Worm (Caenorhabditis elegans) whole organism, early embryonic: ENCODE results near the gene Y51B9A.7.

Experiments
- B0310.2 ChIP-seq: sonication (generic microtip); optimal IDR thresholded peaks from 2 replicates; lab custom pipeline; 2016; ENCODE audit warnings: mild to moderate bottlenecking, missing genetic modification characterization, missing compliant biosample characterization
- F13C5.2 ChIP-seq: sonication (generic microtip); optimal IDR thresholded peaks from 2 replicates; lab custom pipeline; 2017; ENCODE audit warnings: mild to moderate bottlenecking, missing genetic modification characterization, inconsistent platforms, missing compliant biosample characterization
- aly-1 ChIP-seq: sonication (generic microtip); optimal IDR thresholded peaks from 2 replicates; lab custom pipeline; 2016; ENCODE audit warnings: missing genetic modification characterization, missing compliant biosample characterization
- ama-1 ChIP-seq: fragments of 150-350 bp; optimal IDR thresholded peaks from 2 replicates; lab custom pipeline; 2014
- ceh-13 ChIP-seq: fragments of 200-800 bp; sonication (Bioruptor generic); optimal IDR thresholded peaks from 2 replicates; lab custom pipeline; 2018; ENCODE audit warnings: mild to moderate bottlenecking, missing genetic modification characterization, missing compliant biosample characterization
- flt-1 ChIP-seq: fragments of 200-800 bp; sonication (Bioruptor generic); IDR thresholded peaks from 2 replicates; pipeline ENCODE4 v1.3.6; 2022; ENCODE audit warnings: missing genetic modification characterization, missing compliant biosample characterization
- hmbx-1 ChIP-seq: sonication (generic microtip); optimal IDR thresholded peaks from 2 replicates; lab custom pipeline; 2016; ENCODE audit warnings: mild to moderate bottlenecking, missing genetic modification characterization, missing compliant biosample characterization
- hnd-1 ChIP-seq: sonication (generic microtip); optimal IDR thresholded peaks from 2 replicates; lab custom pipeline; 2016; ENCODE audit warnings: missing genetic modification characterization, missing compliant biosample characterization
- scrt-1 ChIP-seq: fragments of 200-800 bp; sonication (Bioruptor generic); IDR thresholded peaks from 2 replicates; pipeline ENCODE4 v1.3.6; 2022; ENCODE audit warnings: missing genetic modification characterization, missing compliant biosample characterization
- sea-1 ChIP-seq: fragments of 200-800 bp; sonication (Bioruptor generic); conservative IDR thresholded peaks from 2 replicates; pipeline ENCODE4 v1.3.6; 2022; ENCODE audit warnings: missing genetic modification characterization, missing compliant biosample characterization
- tbx-37 ChIP-seq: fragments of 200-800 bp; sonication (Bioruptor generic); conservative IDR thresholded peaks from 2 replicates; pipeline ENCODE4 v1.3.6; 2022; ENCODE audit warnings: missing genetic modification reagents, missing genetic modification characterization, missing compliant biosample characterization

- TF ChIP-seq tbx-37 (no peak), B0310.2 (tag; lab: Kevin White, UChicago) (no peak), hnd-1 (no peak), ama-1 (lab: Kevin White, UChicago) (no peak), F13C5.2 (tag; lab: Kevin White, UChicago) (no peak), flt-1 (GFP tag; lab: Robert Waterston, UW) (no peak), aly-1 (tag; lab: Kevin White, UChicago) (no peak), scrt-1 (GFP tag; lab: Robert Waterston, UW) (no peak), ceh-13 (GFP tag; lab: Kevin White, UChicago) (no peak), sea-1 (GFP tag; lab: Robert Waterston, UW) (no peak), hmbx-1 (no peak)
Measured at ce11 chrII:9407469-9407868, 7.6 kb downstream of the Y51B9A.7 start, which contains the start of gene arrd-2.
